Fruit fly (Drosophila melanogaster) whole organism, embryonic: ENCODE measurements around the gene CG43980.

Experiments
- CG10274 ChIP-seq: fragments of 200-800 bp; sonication (Bioruptor generic); optimal IDR thresholded peaks from 3 replicates; lab custom pipeline; 2017; ENCODE audit warnings: missing biosample characterization, mild to moderate bottlenecking, missing genetic modification characterization
- CG11504 ChIP-seq: fragments of 200-800 bp; sonication (Bioruptor generic); optimal IDR thresholded peaks from 3 replicates; lab custom pipeline; 2019; ENCODE audit warnings: missing biosample characterization, mild to moderate bottlenecking, missing genetic modification characterization, moderate library complexity
- CG12104 ChIP-seq: fragments of 200-800 bp; sonication (Bioruptor generic); optimal IDR thresholded peaks from 3 replicates; lab custom pipeline; 2016; ENCODE audit warnings: missing biosample characterization, missing genetic modification characterization
- CG13287 ChIP-seq: fragments of 200-800 bp; sonication (Bioruptor generic); IDR thresholded peaks from 2 replicates; pipeline ENCODE4 v1.3.6; 2022; ENCODE audit warnings: missing biosample characterization, missing genetic modification characterization; ENCODE audit not compliant: partially characterized antibody
- CG34224 ChIP-seq: fragments of 200-800 bp; sonication (Bioruptor generic); IDR thresholded peaks from 3 replicates; pipeline ENCODE4 v1.3.6; 2022; ENCODE audit warnings: missing biosample characterization, missing genetic modification characterization; ENCODE audit not compliant: partially characterized antibody
- CG34376 ChIP-seq: fragments of 200-800 bp; sonication (Bioruptor generic); optimal IDR thresholded peaks from 2 replicates; lab custom pipeline; 2018; ENCODE audit warnings: missing biosample characterization, mild to moderate bottlenecking, missing genetic modification characterization
- CG34422 ChIP-seq: fragments of 200-800 bp; sonication (Bioruptor generic); IDR thresholded peaks from 3 replicates; pipeline ENCODE4 v1.3.6; 2022; ENCODE audit warnings: missing biosample characterization, missing genetic modification characterization
- CG3726 ChIP-seq: fragments of 200-800 bp; sonication (Bioruptor generic); IDR thresholded peaks from 3 replicates; pipeline ENCODE4, ENCODE4 v1.3.6; 2022; ENCODE audit warnings: missing biosample characterization, missing genetic modification characterization
- CG4617 ChIP-seq: fragments of 200-800 bp; sonication (Bioruptor generic); optimal IDR thresholded peaks from 3 replicates; lab custom pipeline; 2016; ENCODE audit warnings: missing biosample characterization, missing genetic modification characterization, borderline replicate concordance
- CG8765 ChIP-seq: fragments of 200-800 bp; sonication (Bioruptor generic); IDR thresholded peaks from 2 replicates; pipeline ENCODE4 v1.3.6; 2022; ENCODE audit warnings: missing biosample characterization, missing genetic modification characterization
- CG9797 ChIP-seq: fragments of 200-800 bp; sonication (Bioruptor generic); optimal IDR thresholded peaks from 3 replicates; lab custom pipeline; 2018; ENCODE audit warnings: missing biosample characterization, mild to moderate bottlenecking, missing genetic modification characterization
- CHES-1-like ChIP-seq: fragments of 200-800 bp; sonication (Bioruptor generic); optimal IDR thresholded peaks from 2 replicates; lab custom pipeline; 2016; ENCODE audit warnings: missing biosample characterization, missing genetic modification characterization
- ERR ChIP-seq: fragments of 200-800 bp; sonication (Bioruptor generic); optimal IDR thresholded peaks from 2 replicates; lab custom pipeline; 2016; ENCODE audit warnings: missing biosample characterization, missing genetic modification characterization
- Kr ChIP-seq: fragments of 200-800 bp; sonication (Bioruptor generic); optimal IDR thresholded peaks from 2 replicates; lab custom pipeline; 2017; ENCODE audit warnings: missing biosample characterization, mild to moderate bottlenecking, missing genetic modification characterization
- MESR4 ChIP-seq: fragments of 200-800 bp; sonication (Bioruptor generic); optimal IDR thresholded peaks from 2 replicates; lab custom pipeline; 2018; ENCODE audit warnings: missing biosample characterization, mild to moderate bottlenecking, missing genetic modification characterization, moderate library complexity
- Meics ChIP-seq: fragments of 200-800 bp; sonication (Bioruptor generic); optimal IDR thresholded peaks from 2 replicates; lab custom pipeline; 2017; ENCODE audit warnings: missing biosample characterization, mild to moderate bottlenecking, missing genetic modification characterization
- Opbp ChIP-seq: fragments of 200-800 bp; sonication (Bioruptor generic); IDR thresholded peaks from 3 replicates; pipeline ENCODE4 v1.3.6; 2022; ENCODE audit warnings: missing biosample characterization, missing genetic modification characterization; ENCODE audit not compliant: partially characterized antibody
- Pdp1 ChIP-seq, 2 experiments: fragments of 200-800 bp; sonication (Bioruptor generic); optimal IDR thresholded peaks; 3 replicates each; lab custom pipeline; 2016; ENCODE audit warnings: missing biosample characterization in 2 of 2, missing genetic modification characterization in 2 of 2, mild to moderate bottlenecking in 1 of 2, moderate library complexity in 1 of 2
- Poxn ChIP-seq: fragments of 200-800 bp; sonication (Bioruptor generic); IDR thresholded peaks from 2 replicates; pipeline ENCODE4 v1.3.6; 2022; ENCODE audit warnings: missing biosample characterization, missing genetic modification characterization
- Sin3A ChIP-seq: fragments of >200 bp; optimal IDR thresholded peaks from 2 replicates; lab custom pipeline; 2018
- Stat92E ChIP-seq, 3 experiments: fragments of >200 bp in 2 of 3; fragments of 200-800 bp in 1 of 3; sonication (Bioruptor generic) in 1 of 3; optimal IDR thresholded peaks; 2 replicates each; lab custom pipeline; 2017 to 2019; ENCODE audit warnings: missing biosample characterization in 3 of 3, missing genetic modification characterization in 3 of 3, mild to moderate bottlenecking in 1 of 3, moderate library complexity in 1 of 3
- YL-1 ChIP-seq: fragments of 200-800 bp; sonication (Bioruptor generic); optimal IDR thresholded peaks from 3 replicates; lab custom pipeline; 2017; ENCODE audit warnings: missing biosample characterization, mild to moderate bottlenecking, missing genetic modification characterization
- chinmo ChIP-seq: fragments of 200-800 bp; sonication (Bioruptor generic); IDR thresholded peaks from 4 replicates; pipeline ENCODE4 v1.3.6; 2022; ENCODE audit warnings: missing biosample characterization, missing genetic modification characterization; ENCODE audit not compliant: partially characterized antibody
- cwo ChIP-seq: fragments of 200-800 bp; sonication (Bioruptor generic); optimal IDR thresholded peaks from 3 replicates; lab custom pipeline; 2017; ENCODE audit warnings: missing biosample characterization, missing genetic modification characterization, mild to moderate bottlenecking, moderate library complexity, missing genetic modification reagents
- exex ChIP-seq: fragments of 200-800 bp; sonication (Bioruptor generic); optimal IDR thresholded peaks from 4 replicates; lab custom pipeline; 2018; ENCODE audit warnings: missing biosample characterization, mild to moderate bottlenecking, missing genetic modification characterization, moderate library complexity
- mirr ChIP-seq: fragments of 200-800 bp; sonication (Bioruptor generic); optimal IDR thresholded peaks from 3 replicates; lab custom pipeline; 2018; ENCODE audit warnings: missing biosample characterization, mild to moderate bottlenecking, missing genetic modification characterization
- nmo ChIP-seq: fragments of 200-800 bp; sonication (Bioruptor generic); optimal IDR thresholded peaks from 2 replicates; lab custom pipeline; 2018; ENCODE audit warnings: missing biosample characterization, mild to moderate bottlenecking, missing genetic modification characterization, moderate library complexity
- phol ChIP-seq: fragments of 200-800 bp; sonication (Bioruptor generic); optimal IDR thresholded peaks from 3 replicates; lab custom pipeline; 2018; ENCODE audit warnings: missing biosample characterization, mild to moderate bottlenecking, missing genetic modification characterization, moderate library complexity
- prd ChIP-seq, 3 experiments: fragments of >200 bp in 2 of 3; fragments of 200-800 bp in 1 of 3; sonication (Bioruptor generic) in 1 of 3; optimal IDR thresholded peaks in 2 of 3; IDR thresholded peaks in 1 of 3; 2 replicates in 2 of 3; 3 replicates in 1 of 3; pipeline versions ENCODE4 v1.3.6 to Lab custom; 2017 to 2022; ENCODE audit warnings: missing biosample characterization in 1 of 3, missing genetic modification characterization in 1 of 3
- pzg ChIP-seq: fragments of 200-800 bp; sonication (Bioruptor generic); optimal IDR thresholded peaks from 3 replicates; lab custom pipeline; 2018; ENCODE audit warnings: missing biosample characterization, mild to moderate bottlenecking, missing genetic modification characterization, moderate library complexity
- row ChIP-seq: fragments of 200-800 bp; sonication (Bioruptor generic); IDR thresholded peaks from 3 replicates; pipeline ENCODE4 v1.3.6; 2022; ENCODE audit warnings: missing biosample characterization, missing genetic modification characterization
- sd ChIP-seq: fragments of 200-800 bp; sonication (Bioruptor generic); optimal IDR thresholded peaks from 3 replicates; lab custom pipeline; 2018; ENCODE audit warnings: missing biosample characterization, mild to moderate bottlenecking, missing genetic modification characterization, moderate library complexity
- sens ChIP-seq: fragments of 200-800 bp; sonication (Bioruptor generic); peaks from one replicate; lab custom pipeline; 2016; ENCODE audit warnings: missing biosample characterization, missing genetic modification characterization
- slp2 ChIP-seq: fragments of 200-800 bp; sonication (Bioruptor generic); optimal IDR thresholded peaks from 2 replicates; lab custom pipeline; 2016; ENCODE audit warnings: missing biosample characterization, missing genetic modification characterization
- stwl ChIP-seq: fragments of 200-800 bp; sonication (Bioruptor generic); optimal IDR thresholded peaks from 3 replicates; lab custom pipeline; 2018; ENCODE audit warnings: missing biosample characterization, mild to moderate bottlenecking, missing genetic modification characterization, moderate library complexity
- sug ChIP-seq: fragments of 200-800 bp; optimal IDR thresholded peaks from 2 replicates; lab custom pipeline; 2019; ENCODE audit warnings: missing biosample characterization, mild to moderate bottlenecking, missing genetic modification characterization, moderate library complexity
- tx ChIP-seq: fragments of 200-800 bp; sonication (Bioruptor generic); optimal IDR thresholded peaks from 2 replicates; lab custom pipeline; 2016; ENCODE audit warnings: missing biosample characterization, missing genetic modification characterization
- vfl ChIP-seq: fragments of 200-800 bp; sonication (Bioruptor generic); optimal IDR thresholded peaks from 2 replicates; lab custom pipeline; 2016; ENCODE audit warnings: missing biosample characterization, missing genetic modification characterization
- vnd ChIP-seq: fragments of 200-800 bp; sonication (Bioruptor generic); IDR thresholded peaks from 3 replicates; pipeline ENCODE4 v1.3.6; 2022; ENCODE audit warnings: missing biosample characterization, missing genetic modification characterization; ENCODE audit not compliant: partially characterized antibody

CG43980 gene

DNA sequence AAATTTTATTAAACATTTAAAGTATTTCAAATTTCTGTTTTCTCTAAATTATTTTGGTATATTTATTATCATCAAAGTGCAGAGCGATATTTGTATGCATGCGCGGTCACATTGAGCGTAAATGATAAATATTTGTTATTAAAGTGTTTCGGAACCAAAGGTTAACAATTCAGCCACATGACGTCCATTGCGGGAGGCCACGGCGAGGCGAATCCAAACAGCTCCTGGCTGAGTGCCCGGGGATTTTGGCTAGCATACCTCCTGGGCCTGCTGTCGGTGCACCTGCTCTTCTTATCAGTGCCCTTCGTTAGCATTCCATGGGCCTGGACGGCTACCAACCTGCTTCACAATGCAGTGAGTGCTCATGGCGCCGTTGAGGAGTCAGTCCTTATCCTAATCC lies 9.6 kb upstream of the CG43980 start, which contains the start of gene ORMDL (continued):
- no peak for TF ChIP-seq slp2 (GFP tag; lab: Kevin White, UChicago)
- TF ChIP-seq pzg (GFP tag; lab: Kevin White, UChicago), result peak; percentile 28
- TF ChIP-seq prd (optimal IDR thresholded peaks at IDR 0.05; lab: Kevin White, UChicago), result no peak
- TF ChIP-seq prd (GFP tag; IDR thresholded peaks at IDR 0.05; lab: Robert Waterston, UW), result 0 out of 3 replicates have a peak, but pooled peaks have one; percentile 35
- peak; percentile 15; the same call in 1 of the 3 replicates for TF ChIP-seq Opbp (GFP tag; lab: Robert Waterston, UW)
- peak; percentile 18 for TF ChIP-seq phol (tag; lab: Kevin White, UChicago)
- peak; percentile 11; the same call in 1 of the 3 replicates for TF ChIP-seq CG34224 (GFP tag; lab: Robert Waterston, UW)
- peak; percentile 37; the same call in 1 of the 3 replicates for TF ChIP-seq row (GFP tag; lab: Robert Waterston, UW)
- no peak for TF ChIP-seq Pdp1 (GFP tag; optimal IDR thresholded peaks at IDR 0.05; lab: Kevin White, UChicago)
- peak; percentile 70 for TF ChIP-seq sd
- TF ChIP-seq vnd (GFP tag; lab: Robert Waterston, UW), result no peak
- TF ChIP-seq Sin3A (lab: Kevin White, UChicago), result peak; percentile 4
- peak; percentile 70 for TF ChIP-seq MESR4 (GFP tag; lab: Kevin White, UChicago)
- TF ChIP-seq CG3726, result no peak
- TF ChIP-seq nmo (GFP tag; lab: Kevin White, UChicago), result peak; percentile 1
- peak; percentile 30; the same call in 1 of the 2 replicates for TF ChIP-seq CG13287 (GFP tag; lab: Robert Waterston, UW)
- TF ChIP-seq stwl, result peak; percentile 32
- peak; percentile 23 for TF ChIP-seq CHES-1-like (GFP tag; lab: Kevin White, UChicago)
- TF ChIP-seq CG9797 (GFP tag; lab: Kevin White, UChicago), result peak; percentile 56
- peak; percentile 45; the same call in 1 of the 3 replicates for TF ChIP-seq CG34422 (GFP tag; lab: Robert Waterston, UW)
- peak; percentile 26 for TF ChIP-seq CG4617 (GFP tag; lab: Kevin White, UChicago)
- no peak for TF ChIP-seq chinmo (GFP tag; lab: Robert Waterston, UW)

- TF ChIP-seq exex (tag; lab: Kevin White, UChicago) (peak; percentile 94), CG34376 (GFP tag; lab: Kevin White, UChicago) (peak; percentile 78), CG8765 (GFP tag; lab: Robert Waterston, UW) (no peak), CG9797 (GFP tag; lab: Kevin White, UChicago) (no peak), vnd (GFP tag; lab: Robert Waterston, UW) (0 out of 3 replicates have a peak, but pooled peaks have one; percentile 12), CG12104 (GFP tag; lab: Kevin White, UChicago) (no peak), sens (GFP tag; lab: Kevin White, UChicago) (peak; percentile 63), Poxn (GFP tag; lab: Robert Waterston, UW) (0 out of 2 replicates have a peak, but pooled peaks have one; percentile 4), sd (peak; percentile 87), cwo (GFP tag; lab: Kevin White, UChicago) (peak; percentile 11), Meics (peak; percentile 61), tx (GFP tag; lab: Kevin White, UChicago) (no peak), Stat92E (GFP tag; optimal IDR thresholded peaks at IDR 0.05; lab: Kevin White, UChicago) (no peak), vfl (GFP tag; lab: Kevin White, UChicago) (no peak), CG10274 (GFP tag; lab: Kevin White, UChicago) (no peak), ERR (GFP tag; lab: Kevin White, UChicago) (peak; percentile 74), Kr (GFP tag; lab: Kevin White, UChicago) (no peak), mirr (GFP tag; lab: Kevin White, UChicago) (peak; percentile 21), CG11504 (tag; lab: Kevin White, UChicago) (no peak), sug (tag; lab: Kevin White, UChicago) (peak; percentile 92), YL-1 (GFP tag; lab: Kevin White, UChicago) (no peak)
Observed at dm6 chr3L:21636265-21636993, 8.3 kb upstream of the CG43980 start, which contains the start of gene CG32444. Gene CG32444 (plus strand): TSS chr3L:21636947.
